Worm (Caenorhabditis elegans) whole organism, mixed stage, embryonic: ENCODE results near the gene clec-117.

Source experiments
- M03D4.4 ChIP-seq: sonication (generic microtip); optimal IDR thresholded peaks from 2 replicates; lab custom pipeline; 2017; ENCODE audit warnings: mild to moderate bottlenecking, missing genetic modification characterization, missing compliant biosample characterization
- bed-3 ChIP-seq: fragments of 200-800 bp; sonication (Bioruptor generic); optimal IDR thresholded peaks from 3 replicates; lab custom pipeline; 2018; ENCODE audit warnings: mild to moderate bottlenecking, missing genetic modification characterization, moderate library complexity, missing compliant biosample characterization
- blmp-1 ChIP-seq: fragments of 150-350 bp; optimal IDR thresholded peaks from 2 replicates; lab custom pipeline; 2014; ENCODE audit warnings: missing biosample characterization, missing genetic modification characterization
- ceh-39 ChIP-seq: fragments of 150-350 bp; optimal IDR thresholded peaks from 2 replicates; lab custom pipeline; 2014; ENCODE audit warnings: missing biosample characterization, missing genetic modification characterization
- ceh-43 ChIP-seq: fragments of 200-800 bp; sonication (Bioruptor generic); optimal IDR thresholded peaks from 2 replicates; lab custom pipeline; 2018; ENCODE audit warnings: mild to moderate bottlenecking, missing genetic modification characterization, moderate library complexity, missing compliant biosample characterization
- ceh-83 ChIP-seq: fragments of 200-800 bp; sonication (Bioruptor generic); optimal IDR thresholded peaks from 2 replicates; lab custom pipeline; 2018; ENCODE audit warnings: mild to moderate bottlenecking, missing genetic modification characterization, missing compliant biosample characterization
- ces-1 ChIP-seq: fragments of 150-350 bp; optimal IDR thresholded peaks from 2 replicates; lab custom pipeline; 2014; ENCODE audit warnings: missing biosample characterization, missing genetic modification reagents, missing genetic modification characterization
- cnd-1 ChIP-seq: fragments of 200-800 bp; sonication (Bioruptor generic); optimal IDR thresholded peaks from 2 replicates; lab custom pipeline; 2018; ENCODE audit warnings: mild to moderate bottlenecking, missing genetic modification characterization, missing compliant biosample characterization
- drap-1 ChIP-seq: fragments of 200-800 bp; sonication (Bioruptor generic); optimal IDR thresholded peaks from 3 replicates; lab custom pipeline; 2018; ENCODE audit warnings: mild to moderate bottlenecking, missing genetic modification characterization, missing compliant biosample characterization
- elt-1 ChIP-seq: sonication (generic microtip); optimal IDR thresholded peaks from 2 replicates; lab custom pipeline; 2017; ENCODE audit warnings: missing genetic modification characterization, mild to moderate bottlenecking, missing compliant biosample characterization, antibody characterized with exemption, moderate library complexity, borderline replicate concordance; ENCODE audit not compliant: insufficient read depth
- elt-3 ChIP-seq: fragments of 150-350 bp; optimal IDR thresholded peaks from 2 replicates; lab custom pipeline; 2014; ENCODE audit warnings: missing biosample characterization, missing genetic modification characterization
- flh-1 ChIP-seq: fragments of 200-800 bp; sonication (Bioruptor generic); optimal IDR thresholded peaks from 2 replicates; lab custom pipeline; 2018; ENCODE audit warnings: mild to moderate bottlenecking, missing genetic modification characterization, moderate library complexity, missing compliant biosample characterization
- ham-2 ChIP-seq: fragments of 200-800 bp; sonication (Bioruptor generic); optimal IDR thresholded peaks from 2 replicates; lab custom pipeline; 2018; ENCODE audit warnings: mild to moderate bottlenecking, missing genetic modification characterization, missing compliant biosample characterization
- hlh-1 ChIP-seq: fragments of 150-350 bp; optimal IDR thresholded peaks from 2 replicates; lab custom pipeline; 2014; ENCODE audit warnings: missing biosample characterization, missing genetic modification reagents, missing genetic modification characterization
- lin-13 ChIP-seq: fragments of 150-350 bp; optimal IDR thresholded peaks from 2 replicates; lab custom pipeline; 2014; ENCODE audit warnings: missing biosample characterization, missing genetic modification characterization
- lin-32 ChIP-seq: fragments of 200-800 bp; sonication (Bioruptor generic); optimal IDR thresholded peaks from 2 replicates; lab custom pipeline; 2018; ENCODE audit warnings: mild to moderate bottlenecking, missing genetic modification characterization, missing compliant biosample characterization
- lsy-2 ChIP-seq: fragments of 150-350 bp; optimal IDR thresholded peaks from 2 replicates; lab custom pipeline; 2014; ENCODE audit warnings: missing biosample characterization, missing genetic modification characterization
- mab-5 ChIP-seq: fragments of 150-350 bp; optimal IDR thresholded peaks from 2 replicates; lab custom pipeline; 2014; ENCODE audit warnings: missing biosample characterization, missing genetic modification characterization
- mep-1 ChIP-seq: fragments of 150-350 bp; optimal IDR thresholded peaks from 2 replicates; lab custom pipeline; 2017; ENCODE audit warnings: missing biosample characterization, missing genetic modification reagents, missing genetic modification characterization, inconsistent platforms
- mls-2 ChIP-seq: sonication (generic microtip); optimal IDR thresholded peaks from 2 replicates; lab custom pipeline; 2016; ENCODE audit warnings: mild to moderate bottlenecking, missing genetic modification characterization, moderate library complexity, missing compliant biosample characterization
- nhr-12 ChIP-seq: fragments of 150-350 bp; optimal IDR thresholded peaks from 2 replicates; lab custom pipeline; 2014; ENCODE audit warnings: missing biosample characterization, missing genetic modification characterization
- nhr-2 ChIP-seq: fragments of 150-350 bp; optimal IDR thresholded peaks from 2 replicates; lab custom pipeline; 2014; ENCODE audit warnings: missing biosample characterization, missing genetic modification characterization
- nhr-237 ChIP-seq: fragments of 150-350 bp; optimal IDR thresholded peaks from 2 replicates; lab custom pipeline; 2014; ENCODE audit warnings: missing biosample characterization, missing genetic modification characterization
- nhr-28 ChIP-seq: fragments of 150-350 bp; optimal IDR thresholded peaks from 2 replicates; lab custom pipeline; 2014; ENCODE audit warnings: missing biosample characterization, missing genetic modification characterization
- nhr-76 ChIP-seq: sonication (generic microtip); optimal IDR thresholded peaks from 2 replicates; lab custom pipeline; 2017; ENCODE audit warnings: missing biosample characterization, missing genetic modification characterization
- pha-4 ChIP-seq: fragments of 150-350 bp; optimal IDR thresholded peaks from 2 replicates; lab custom pipeline; 2018; ENCODE audit warnings: missing biosample characterization, missing genetic modification reagents, missing genetic modification characterization
- sem-2 ChIP-seq: fragments of 200-800 bp; sonication (Bioruptor generic); optimal IDR thresholded peaks from 2 replicates; lab custom pipeline; 2018; ENCODE audit warnings: mild to moderate bottlenecking, missing genetic modification characterization, missing compliant biosample characterization
- snpc-4 ChIP-seq: fragments of 150-350 bp; optimal IDR thresholded peaks from 2 replicates; lab custom pipeline; 2014; ENCODE audit warnings: missing biosample characterization, missing genetic modification characterization
- sptf-1 ChIP-seq: sonication (generic microtip); optimal IDR thresholded peaks from 2 replicates; lab custom pipeline; 2017; ENCODE audit warnings: mild to moderate bottlenecking, missing genetic modification characterization, moderate library complexity, missing compliant biosample characterization
- tbx-8 ChIP-seq: fragments of 200-800 bp; sonication (Bioruptor generic); optimal IDR thresholded peaks from 2 replicates; lab custom pipeline; 2018; ENCODE audit warnings: mild to moderate bottlenecking, missing genetic modification characterization, moderate library complexity, missing compliant biosample characterization
- unc-120 ChIP-seq: sonication (generic microtip); optimal IDR thresholded peaks from 2 replicates; lab custom pipeline; 2017; ENCODE audit warnings: missing genetic modification characterization, missing compliant biosample characterization; ENCODE audit not compliant: poor library complexity, severe bottlenecking
- unc-39 ChIP-seq: fragments of 150-350 bp; optimal IDR thresholded peaks from 2 replicates; lab custom pipeline; 2014; ENCODE audit warnings: missing biosample characterization, missing genetic modification characterization
- unc-62 ChIP-seq: fragments of 150-350 bp; optimal IDR thresholded peaks from 2 replicates; lab custom pipeline; 2014; ENCODE audit warnings: missing biosample characterization, missing genetic modification reagents, missing genetic modification characterization
- zip-8 ChIP-seq: fragments of 150-350 bp; optimal IDR thresholded peaks from 2 replicates; lab custom pipeline; 2014; ENCODE audit warnings: missing biosample characterization, missing genetic modification characterization
- ztf-11 ChIP-seq: fragments of 150-350 bp; optimal IDR thresholded peaks from 2 replicates; lab custom pipeline; 2014; ENCODE audit warnings: missing biosample characterization, missing genetic modification characterization

The clec-117 gene

ce11 chrII:255124-255523 lies 41.7 kb downstream of the clec-117 start:
- peak; percentile 62 for TF ChIP-seq unc-39 (tag; lab: Kevin White, UChicago)
- TF ChIP-seq ham-2 (GFP tag; lab: Kevin White, UChicago): peak; percentile 74
- peak; percentile 93 for TF ChIP-seq sptf-1 (tag; lab: Kevin White, UChicago)
- TF ChIP-seq M03D4.4 (tag; lab: Kevin White, UChicago): peak; percentile 83
- peak; percentile 39 for TF ChIP-seq flh-1 (GFP tag; lab: Kevin White, UChicago)
- peak; percentile 87 for TF ChIP-seq cnd-1 (tag; lab: Kevin White, UChicago)
- TF ChIP-seq ceh-43 (GFP tag; lab: Kevin White, UChicago): peak; percentile 79
- peak; percentile 17 for TF ChIP-seq sem-2
- peak; percentile 43 for TF ChIP-seq bed-3 (GFP tag; lab: Kevin White, UChicago)
- peak; percentile 57 for TF ChIP-seq nhr-2
- TF ChIP-seq hlh-1: peak; percentile 87
- TF ChIP-seq blmp-1 (tag; lab: Kevin White, UChicago): peak; percentile 62
- peak; percentile 44 for TF ChIP-seq nhr-28 (tag; lab: Kevin White, UChicago)
- TF ChIP-seq unc-62 (GFP tag; lab: Kevin White, UChicago): peak; percentile 50
- peak; percentile 97 for TF ChIP-seq mep-1 (tag; lab: Kevin White, UChicago)
- peak; percentile 90 for TF ChIP-seq nhr-237 (tag; lab: Kevin White, UChicago)
- no peak for TF ChIP-seq elt-3 (tag; lab: Kevin White, UChicago)
- peak; percentile 87 for TF ChIP-seq drap-1 (GFP tag; lab: Kevin White, UChicago)
- peak; percentile 98 for TF ChIP-seq ces-1
- TF ChIP-seq snpc-4: no peak
- peak; percentile 84 for TF ChIP-seq pha-4 (tag; lab: Kevin White, UChicago)
- TF ChIP-seq tbx-8 (GFP tag; lab: Kevin White, UChicago): peak; percentile 68
- no peak for TF ChIP-seq elt-1 (tag; lab: Kevin White, UChicago)
- TF ChIP-seq ztf-11 (tag; lab: Kevin White, UChicago): peak; percentile 80
- TF ChIP-seq ceh-39 (tag; lab: Kevin White, UChicago): peak; percentile 85
- peak; percentile 48 for TF ChIP-seq ceh-83 (GFP tag; lab: Kevin White, UChicago)
- TF ChIP-seq unc-120 (tag; lab: Kevin White, UChicago): peak; percentile 76
- TF ChIP-seq nhr-76: peak; percentile 72
- TF ChIP-seq lin-32 (GFP tag; lab: Kevin White, UChicago): peak; percentile 65
- peak; percentile 83 for TF ChIP-seq lsy-2
- TF ChIP-seq lin-13 (tag; lab: Kevin White, UChicago): peak; percentile 90
- peak; percentile 74 for TF ChIP-seq nhr-12 (tag; lab: Kevin White, UChicago)
- TF ChIP-seq mls-2 (tag; lab: Kevin White, UChicago): peak; percentile 88
- TF ChIP-seq zip-8 (tag; lab: Kevin White, UChicago): no peak
- TF ChIP-seq mab-5 (tag; lab: Kevin White, UChicago): peak; percentile 46

ce11 chrII:247736-248135 lies 49.1 kb downstream of the clec-117 start:
- TF ChIP-seq drap-1 (GFP tag; lab: Kevin White, UChicago) (no peak), nhr-237 (tag; lab: Kevin White, UChicago) (no peak), unc-120 (tag; lab: Kevin White, UChicago) (no peak), unc-62 (GFP tag; lab: Kevin White, UChicago) (no peak), lin-13 (tag; lab: Kevin White, UChicago) (no peak), blmp-1 (tag; lab: Kevin White, UChicago) (no peak), ces-1 (no peak), pha-4 (tag; lab: Kevin White, UChicago) (no peak), nhr-12 (tag; lab: Kevin White, UChicago) (no peak), unc-39 (tag; lab: Kevin White, UChicago) (no peak), ceh-43 (GFP tag; lab: Kevin White, UChicago) (no peak), sptf-1 (tag; lab: Kevin White, UChicago) (no peak), lsy-2 (no peak)
